Worm (Caenorhabditis elegans) whole organism, L1 larva: ENCODE results near the gene sar-1.

Experiments
- ama-1 ChIP-seq: fragments of 150-350 bp; optimal IDR thresholded peaks from 2 replicates; lab custom pipeline; 2014
- lsy-2 ChIP-seq, 2 experiments: fragments of 150-350 bp; optimal IDR thresholded peaks; 2 replicates each; lab custom pipeline; 2014; ENCODE audit warnings: missing biosample characterization in 2 of 2, missing genetic modification characterization in 2 of 2
- snpc-4 ChIP-seq: fragments of 150-350 bp; optimal IDR thresholded peaks from 2 replicates; lab custom pipeline; 2014; ENCODE audit warnings: missing biosample characterization, missing genetic modification characterization

- TF ChIP-seq snpc-4 (no peak), lsy-2 (tag; optimal IDR thresholded peaks at IDR 0.05; lab: Kevin White, UChicago) (no peak), ama-1 (lab: Kevin White, UChicago) (no peak)
Observed at ce11 chrIV:4548253-4548652, 35.1 kb upstream of the sar-1 start, which contains the start of gene ZK185.1.
